Fruit fly (Drosophila melanogaster) whole organism, adult: ENCODE data around the gene Mkrn1.

Experiments used
- CG11617 ChIP-seq: fragments of 200-800 bp; sonication (Bioruptor generic); optimal IDR thresholded peaks from 2 replicates; lab custom pipeline; 2017; ENCODE audit warnings: mild to moderate bottlenecking, missing biosample characterization, missing genetic modification reagents, missing genetic modification characterization
- CG12768 ChIP-seq: fragments of 200-800 bp; sonication (Bioruptor generic); optimal IDR thresholded peaks from 2 replicates; lab custom pipeline; 2017; ENCODE audit warnings: missing biosample characterization, missing genetic modification characterization, mild to moderate bottlenecking, moderate library complexity, missing genetic modification reagents
- CG14711 ChIP-seq: fragments of 200-800 bp; sonication (Bioruptor generic); optimal IDR thresholded peaks from 2 replicates; lab custom pipeline; 2018; ENCODE audit warnings: missing biosample characterization, mild to moderate bottlenecking, missing genetic modification characterization, moderate library complexity
- CG33017 ChIP-seq: fragments of 200-800 bp; sonication (Bioruptor generic); optimal IDR thresholded peaks from 2 replicates; lab custom pipeline; 2018; ENCODE audit warnings: missing biosample characterization, mild to moderate bottlenecking, missing genetic modification characterization, moderate library complexity
- CG5204 ChIP-seq: fragments of 200-800 bp; sonication (Bioruptor generic); optimal IDR thresholded peaks from 2 replicates; lab custom pipeline; 2016; ENCODE audit warnings: missing biosample characterization, missing genetic modification characterization
- CG7101 ChIP-seq: fragments of 200-800 bp; sonication (Bioruptor generic); optimal IDR thresholded peaks from 2 replicates; lab custom pipeline; 2018; ENCODE audit warnings: missing biosample characterization, mild to moderate bottlenecking, missing genetic modification characterization, moderate library complexity
- Crg-1 ChIP-seq: fragments of 200-800 bp; sonication (Bioruptor generic); optimal IDR thresholded peaks from 2 replicates; lab custom pipeline; 2016; ENCODE audit warnings: missing biosample characterization, missing genetic modification characterization
- Hr96 ChIP-seq: fragments of 200-800 bp; sonication (Bioruptor generic); optimal IDR thresholded peaks from 2 replicates; lab custom pipeline; 2016; ENCODE audit warnings: missing biosample characterization, missing genetic modification characterization
- Mnt ChIP-seq: fragments of 200-800 bp; sonication (Bioruptor generic); optimal IDR thresholded peaks from 2 replicates; lab custom pipeline; 2016; ENCODE audit warnings: missing biosample characterization, mild to moderate bottlenecking, missing genetic modification characterization
- bab1 ChIP-seq: fragments of 200-800 bp; sonication (Bioruptor generic); optimal IDR thresholded peaks from 3 replicates; lab custom pipeline; 2019; ENCODE audit warnings: missing biosample characterization, mild to moderate bottlenecking, missing genetic modification characterization, moderate library complexity
- cic ChIP-seq: fragments of 200-800 bp; sonication (Bioruptor generic); optimal IDR thresholded peaks from 2 replicates; lab custom pipeline; 2017; ENCODE audit warnings: missing biosample characterization, mild to moderate bottlenecking, missing genetic modification characterization, moderate library complexity
- cnc ChIP-seq, 2 experiments: fragments of >200 bp; optimal IDR thresholded peaks; 2 replicates each; lab custom pipeline; 2017
- kay ChIP-seq: fragments of 200-800 bp; sonication (Bioruptor generic); peaks from one replicate; lab custom pipeline; 2016; ENCODE audit warnings: missing biosample characterization, missing genetic modification characterization, borderline replicate concordance
- ovo ChIP-seq: fragments of 200-800 bp; sonication (Bioruptor generic); optimal IDR thresholded peaks from 2 replicates; lab custom pipeline; 2016; ENCODE audit warnings: missing biosample characterization, missing genetic modification characterization
- pad ChIP-seq: fragments of 200-800 bp; sonication (Bioruptor generic); optimal IDR thresholded peaks from 3 replicates; lab custom pipeline; 2017; ENCODE audit warnings: missing biosample characterization, missing genetic modification characterization, mild to moderate bottlenecking, moderate library complexity, missing genetic modification reagents
- tj ChIP-seq: fragments of 200-800 bp; sonication (Bioruptor generic); optimal IDR thresholded peaks from 3 replicates; lab custom pipeline; 2017; ENCODE audit warnings: missing biosample characterization, mild to moderate bottlenecking, missing genetic modification characterization, moderate library complexity
- toe ChIP-seq: fragments of 200-800 bp; sonication (Bioruptor generic); optimal IDR thresholded peaks from 2 replicates; lab custom pipeline; 2016; ENCODE audit warnings: missing biosample characterization, missing genetic modification characterization

Mkrn1 gene

dm6 chr3L:21496502-21496864 is 37.0 kb downstream of the Mkrn1 start:
- no peak for TF ChIP-seq CG14711 (tag; lab: Kevin White, UChicago)
- no peak for TF ChIP-seq CG7101
- no peak for TF ChIP-seq bab1
- TF ChIP-seq Crg-1, result no peak
- TF ChIP-seq CG5204, result no peak
- TF ChIP-seq Mnt (GFP tag; lab: Kevin White, UChicago), result no peak
- TF ChIP-seq CG11617 (GFP tag; lab: Kevin White, UChicago), result no peak
- no peak for TF ChIP-seq toe (GFP tag; lab: Kevin White, UChicago)
- no peak for TF ChIP-seq kay (GFP tag; lab: Kevin White, UChicago)
- TF ChIP-seq tj (GFP tag; lab: Kevin White, UChicago), result no peak
- TF ChIP-seq Hr96 (GFP tag; lab: Kevin White, UChicago), result no peak
- TF ChIP-seq pad (GFP tag; lab: Kevin White, UChicago), result no peak
- no peak for TF ChIP-seq cic
- no peak for TF ChIP-seq ovo (GFP tag; lab: Kevin White, UChicago)
- no peak for TF ChIP-seq CG12768 (GFP tag; lab: Kevin White, UChicago)
- TF ChIP-seq CG33017 (tag; lab: Kevin White, UChicago), result no peak
- no peak for TF ChIP-seq cnc (optimal IDR thresholded peaks at IDR 0.05; lab: Kevin White, UChicago)

DNA sequence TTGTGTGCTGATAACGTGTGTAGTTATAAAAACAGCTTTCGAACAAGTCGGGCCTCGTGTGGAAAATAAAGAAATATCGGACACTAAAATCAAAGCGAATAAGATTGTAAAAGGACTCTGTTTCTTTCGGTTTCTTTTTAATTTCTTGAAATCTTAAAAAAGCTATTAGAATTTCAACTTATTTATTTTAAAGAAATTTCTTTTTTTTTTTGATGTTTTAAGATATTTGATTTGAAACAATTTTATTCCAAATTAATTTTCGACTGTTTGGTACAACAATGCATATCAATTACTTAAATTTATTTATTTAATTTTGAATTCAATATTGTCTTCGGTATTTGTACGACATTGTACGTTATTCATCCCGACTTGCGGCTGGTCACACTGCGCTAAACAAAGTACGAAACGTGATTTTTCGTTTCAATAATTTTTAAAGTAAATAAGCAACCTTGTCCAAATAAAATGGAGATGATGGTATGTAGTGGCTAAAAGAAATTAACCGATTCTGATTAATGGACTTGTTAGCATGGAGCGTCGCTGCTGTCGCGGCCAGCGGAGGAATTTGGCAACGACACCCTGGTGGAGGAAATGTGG is 40.7 kb downstream of the Mkrn1 start, which contains the start of the genes CG7202 and CG7519:
Gene CG7202, minus strand, starts transcription at position 51 of the 594 bp plus-strand sequence.
Gene CG7519, plus strand, starts transcription at position 361 of the 594 bp plus-strand sequence.
- TF ChIP-seq toe (GFP tag; lab: Kevin White, UChicago) (no peak), Mnt (GFP tag; lab: Kevin White, UChicago) (peak; percentile 49), bab1 (peak; percentile 8)

DNA sequence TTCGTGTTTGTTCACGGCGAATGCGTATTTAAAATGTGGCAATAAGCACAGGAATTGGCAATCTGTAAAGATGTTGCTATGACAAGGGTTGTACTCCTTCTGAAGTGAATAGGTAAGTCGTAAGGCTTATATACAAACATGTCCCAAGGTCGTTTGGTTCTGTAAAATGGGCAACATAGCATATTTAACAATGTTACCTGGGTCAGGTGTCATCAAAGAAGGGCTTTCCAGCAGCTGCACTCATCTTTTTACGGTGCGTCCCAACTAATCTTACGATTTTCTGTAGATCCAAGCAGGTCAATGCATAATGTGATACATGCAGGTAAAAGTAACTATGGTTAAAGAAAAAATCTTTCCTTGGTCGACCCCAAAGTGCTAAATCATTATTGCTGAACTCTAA is 43.0 kb downstream of the Mkrn1 start, which contains the start of gene Neu2:
Gene Neu2, minus strand, starts transcription at position 101 of the 400 bp plus-strand sequence.
- TF ChIP-seq kay (GFP tag; lab: Kevin White, UChicago) (peak; percentile 28), Hr96 (GFP tag; lab: Kevin White, UChicago) (no peak)

dm6 chr3L:21485371-21485770 is 48.1 kb downstream of the Mkrn1 start:
- TF ChIP-seq kay (GFP tag; lab: Kevin White, UChicago), result peak; percentile 4

- TF ChIP-seq toe (GFP tag; lab: Kevin White, UChicago) (peak; percentile 15), CG7101 (no peak), bab1 (peak; percentile 70), kay (GFP tag; lab: Kevin White, UChicago) (peak; percentile 32)
Measured at dm6 chr3L:21483837-21484236, 49.7 kb downstream of the Mkrn1 start.

dm6 chr3L:21482100-21482499 is 51.4 kb downstream of the Mkrn1 start:
- TF ChIP-seq cnc (optimal IDR thresholded peaks at IDR 0.05; lab: Kevin White, UChicago) (no peak), CG12768 (GFP tag; lab: Kevin White, UChicago) (no peak), bab1 (no peak), tj (GFP tag; lab: Kevin White, UChicago) (no peak), CG5204 (no peak), pad (GFP tag; lab: Kevin White, UChicago) (no peak), kay (GFP tag; lab: Kevin White, UChicago) (no peak), CG11617 (GFP tag; lab: Kevin White, UChicago) (no peak), ovo (GFP tag; lab: Kevin White, UChicago) (no peak)
